Fruit fly (Drosophila melanogaster) whole organism, wandering third instar larva: ENCODE data around the gene CG43673.

ENCODE experiments used
- CG32264 ChIP-seq: fragments of 200-800 bp; sonication (Bioruptor generic); optimal IDR thresholded peaks from 2 replicates; lab custom pipeline; 2016; ENCODE audit warnings: missing biosample characterization, missing genetic modification characterization
- CG9705 ChIP-seq: fragments of 200-800 bp; sonication (Bioruptor generic); optimal IDR thresholded peaks from 2 replicates; lab custom pipeline; 2018; ENCODE audit warnings: missing biosample characterization, mild to moderate bottlenecking, missing genetic modification characterization
- CrebA ChIP-seq: fragments of 200-800 bp; sonication (Bioruptor generic); optimal IDR thresholded peaks from 2 replicates; lab custom pipeline; 2016; ENCODE audit warnings: missing biosample characterization, mild to moderate bottlenecking, missing genetic modification characterization, borderline replicate concordance
- Dfd ChIP-seq: fragments of >200 bp; optimal IDR thresholded peaks from 2 replicates; lab custom pipeline; 2017; ENCODE audit warnings: missing biosample characterization, missing genetic modification characterization
- Dif ChIP-seq: fragments of 200-275, 200-300 bp; sonication (Bioruptor generic); optimal IDR thresholded peaks from 2 replicates; lab custom pipeline; 2018; ENCODE audit warnings: missing biosample characterization, missing genetic modification characterization; ENCODE audit not compliant: partially characterized antibody
- HLH106 ChIP-seq: fragments of 200-800 bp; optimal IDR thresholded peaks from 3 replicates; lab custom pipeline; 2019; ENCODE audit warnings: missing biosample characterization, mild to moderate bottlenecking, missing genetic modification characterization, moderate library complexity
- Hnf4 ChIP-seq: fragments of 200-800 bp; sonication (Bioruptor generic); optimal IDR thresholded peaks from 2 replicates; lab custom pipeline; 2016; ENCODE audit warnings: missing biosample characterization, mild to moderate bottlenecking, missing genetic modification characterization
- Hr78 ChIP-seq: fragments of >200 bp; optimal IDR thresholded peaks from 2 replicates; lab custom pipeline; 2017; ENCODE audit warnings: missing biosample characterization, missing genetic modification characterization
- Mio ChIP-seq: sonication (Bioruptor generic); optimal IDR thresholded peaks from 2 replicates; lab custom pipeline; 2016; ENCODE audit warnings: missing biosample characterization, missing genetic modification characterization
- N ChIP-seq: fragments of >200 bp; optimal IDR thresholded peaks from 2 replicates; lab custom pipeline; 2018; ENCODE audit warnings: missing biosample characterization, missing external identifiers, missing genetic modification characterization
- OdsH ChIP-seq: fragments of 200-800 bp; sonication (Bioruptor generic); optimal IDR thresholded peaks from 2 replicates; lab custom pipeline; 2016; ENCODE audit warnings: missing biosample characterization, mild to moderate bottlenecking, missing genetic modification characterization
- Rel ChIP-seq, 2 experiments: fragments of 200-800 bp; sonication (Bioruptor generic) in 1 of 2; optimal IDR thresholded peaks; 2 replicates in 1 of 2; 3 replicates in 1 of 2; lab custom pipeline; 2016 to 2019; ENCODE audit warnings: mild to moderate bottlenecking in 2 of 2, missing biosample characterization in 2 of 2, missing genetic modification characterization in 2 of 2, moderate library complexity in 1 of 2
- Sp1 ChIP-seq: fragments of 200-800 bp; sonication (Bioruptor generic); optimal IDR thresholded peaks from 3 replicates; lab custom pipeline; 2019; ENCODE audit warnings: missing biosample characterization, mild to moderate bottlenecking, missing genetic modification characterization, moderate library complexity
- Vsx2 ChIP-seq: fragments of 200-300, 225-300 bp; sonication (Bioruptor generic); optimal IDR thresholded peaks from 2 replicates; lab custom pipeline; 2018; ENCODE audit warnings: missing biosample characterization, missing genetic modification characterization; ENCODE audit not compliant: partially characterized antibody
- br ChIP-seq: fragments of 200-800 bp; sonication (Bioruptor generic); optimal IDR thresholded peaks from 2 replicates; lab custom pipeline; 2016; ENCODE audit warnings: missing biosample characterization, missing genetic modification characterization
- brk ChIP-seq: fragments of 200-800 bp; sonication (Bioruptor generic); optimal IDR thresholded peaks from 2 replicates; lab custom pipeline; 2016; ENCODE audit warnings: missing biosample characterization, mild to moderate bottlenecking, missing genetic modification characterization
- dl ChIP-seq, 2 experiments: fragments of 175-275, 200-275 bp in 1 of 2; fragments of 200-275 bp in 1 of 2; sonication (Bioruptor generic); optimal IDR thresholded peaks; lab custom pipeline; 2018; ENCODE audit warnings: mild to moderate bottlenecking in 2 of 2, missing biosample characterization in 2 of 2, missing genetic modification characterization in 2 of 2, moderate library complexity in 2 of 2; ENCODE audit not compliant: partially characterized antibody in 2 of 2, insufficient read depth in 1 of 2
- dmrt93B ChIP-seq: fragments of 200-800 bp; sonication (Bioruptor generic); optimal IDR thresholded peaks from 2 replicates; lab custom pipeline; 2018; ENCODE audit warnings: missing biosample characterization, mild to moderate bottlenecking, missing genetic modification characterization
- ey ChIP-seq: fragments of 200-800 bp; sonication (Bioruptor generic); optimal IDR thresholded peaks from 2 replicates; lab custom pipeline; 2016; ENCODE audit warnings: missing biosample characterization, missing genetic modification characterization
- foxo ChIP-seq, 2 experiments: fragments of 200-800 bp; sonication (Bioruptor generic); optimal IDR thresholded peaks; 2 replicates in 1 of 2; 3 replicates in 1 of 2; lab custom pipeline; 2016 to 2017; ENCODE audit warnings: missing biosample characterization in 2 of 2, missing genetic modification characterization in 2 of 2
- fru ChIP-seq: fragments of 200-800 bp; sonication (Bioruptor generic); optimal IDR thresholded peaks from 3 replicates; lab custom pipeline; 2016; ENCODE audit warnings: missing biosample characterization, mild to moderate bottlenecking, missing genetic modification characterization
- h ChIP-seq: fragments of 200-800 bp; sonication (Bioruptor generic); optimal IDR thresholded peaks from 3 replicates; lab custom pipeline; 2016; ENCODE audit warnings: missing biosample characterization, mild to moderate bottlenecking, missing genetic modification characterization
- lola ChIP-seq: fragments of >200 bp; optimal IDR thresholded peaks from 2 replicates; lab custom pipeline; 2017; ENCODE audit warnings: missing biosample characterization, missing genetic modification characterization
- psq ChIP-seq: fragments of 200-800 bp; sonication (Bioruptor generic); optimal IDR thresholded peaks from 3 replicates; lab custom pipeline; 2017; ENCODE audit warnings: missing biosample characterization, mild to moderate bottlenecking, missing genetic modification characterization, moderate library complexity
- rgr ChIP-seq: fragments of 200-800 bp; sonication (Bioruptor generic); optimal IDR thresholded peaks from 3 replicates; lab custom pipeline; 2016; ENCODE audit warnings: missing biosample characterization, mild to moderate bottlenecking, missing genetic modification characterization
- sage ChIP-seq: fragments of 200-800 bp; sonication (Bioruptor generic); optimal IDR thresholded peaks from 2 replicates; lab custom pipeline; 2016; ENCODE audit warnings: missing biosample characterization, mild to moderate bottlenecking, missing genetic modification characterization
- tai ChIP-seq: sonication (Bioruptor generic); optimal IDR thresholded peaks from 2 replicates; lab custom pipeline; 2016; ENCODE audit warnings: missing biosample characterization, missing genetic modification characterization
- woc ChIP-seq: sonication (Bioruptor generic); optimal IDR thresholded peaks from 2 replicates; lab custom pipeline; 2016; ENCODE audit warnings: missing biosample characterization, mild to moderate bottlenecking, missing genetic modification characterization

CG43673 gene

DNA sequence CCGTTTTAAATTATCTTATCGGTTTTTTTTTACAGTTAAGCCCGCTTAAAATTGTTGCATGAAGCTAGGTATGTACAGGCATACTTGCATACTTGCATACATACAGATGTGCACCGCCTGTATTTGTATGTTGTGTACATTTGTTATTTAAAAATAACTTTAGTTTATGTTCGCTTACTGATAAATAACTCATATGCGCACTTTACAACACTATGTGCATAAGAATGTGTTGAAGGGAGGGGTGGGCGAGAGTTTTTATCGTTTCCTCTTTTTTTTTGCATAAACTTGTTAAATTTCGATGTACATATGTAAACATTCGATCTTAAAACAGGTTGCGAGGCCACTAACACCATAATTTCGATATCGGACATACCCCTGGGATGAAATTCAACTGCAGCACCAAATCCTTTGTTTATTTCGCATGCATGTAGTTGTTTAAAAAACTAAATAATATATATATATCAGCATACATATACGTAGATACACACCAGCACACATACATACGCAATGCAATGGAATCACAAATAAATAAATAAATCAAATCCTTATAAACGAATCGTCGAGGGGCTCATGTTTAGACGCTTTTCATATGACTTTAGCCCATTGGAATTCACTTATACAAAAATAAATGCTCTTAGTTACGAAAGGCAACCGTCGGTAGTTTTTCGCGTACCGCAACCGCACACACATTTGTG is 19.0 kb upstream of the CG43673 start:
- no peak for TF ChIP-seq Dfd (GFP tag; lab: Kevin White, UChicago)
- TF ChIP-seq CrebA (GFP tag; lab: Kevin White, UChicago) = no peak
- no peak for TF ChIP-seq CG32264 (GFP tag; lab: Kevin White, UChicago)
- TF ChIP-seq dl (GFP tag; optimal IDR thresholded peaks at IDR 0.05; lab: Kevin White, UChicago; ENCODE audit: insufficient read depth in 1 of 2, partially characterized antibody in 2 of 2) = no peak
- no peak for TF ChIP-seq foxo (GFP tag; optimal IDR thresholded peaks at IDR 0.05; lab: Kevin White, UChicago)
- TF ChIP-seq tai (GFP tag; lab: Kevin White, UChicago) = no peak
- no peak for TF ChIP-seq fru (GFP tag; lab: Kevin White, UChicago)
- no peak for TF ChIP-seq Dif (GFP tag; lab: Kevin White, UChicago)
- TF ChIP-seq HLH106 = no peak
- TF ChIP-seq br (GFP tag; lab: Kevin White, UChicago) = no peak
- TF ChIP-seq brk (GFP tag; lab: Kevin White, UChicago) = no peak
- no peak for TF ChIP-seq sage (GFP tag; lab: Kevin White, UChicago)
- no peak for TF ChIP-seq Mio (GFP tag; lab: Kevin White, UChicago)
- TF ChIP-seq ey (GFP tag; lab: Kevin White, UChicago) = no peak
- TF ChIP-seq h (GFP tag; lab: Kevin White, UChicago) = no peak
- no peak for TF ChIP-seq psq
- no peak for TF ChIP-seq lola (GFP tag; lab: Kevin White, UChicago)
- TF ChIP-seq woc (GFP tag; lab: Kevin White, UChicago) = no peak
- no peak for TF ChIP-seq OdsH (GFP tag; lab: Kevin White, UChicago)
- no peak for TF ChIP-seq dmrt93B
- TF ChIP-seq, all 38 proteins: peak for 0

- TF ChIP-seq fru (GFP tag; lab: Kevin White, UChicago) = peak; percentile 97
- TF ChIP-seq rgr = no peak
- TF ChIP-seq woc (GFP tag; lab: Kevin White, UChicago) = peak; percentile 71
- no peak for TF ChIP-seq Hnf4 (GFP tag; lab: Kevin White, UChicago)
- peak; percentile 74 for TF ChIP-seq Hr78
- peak; percentile 84 for TF ChIP-seq N (GFP tag; lab: Kevin White, UChicago)
Measured at dm6 chrX:15760447-15761297, 18.3 kb upstream of the CG43673 start, which contains the start of the genes Graf and mRpL3. Gene Graf, minus strand, starts transcription at chrX:15760733. Gene mRpL3, plus strand, starts transcription at chrX:15761248.

dm6 chrX:15761298-15761640 is 17.7 kb upstream of the CG43673 start:
- TF ChIP-seq Hr78 = no peak
- TF ChIP-seq Rel (GFP tag; optimal IDR thresholded peaks at IDR 0.05; lab: Kevin White, UChicago) = no peak
- TF ChIP-seq Rel (tag; optimal IDR thresholded peaks at IDR 0.05; lab: Kevin White, UChicago) = peak; percentile 6

DNA sequence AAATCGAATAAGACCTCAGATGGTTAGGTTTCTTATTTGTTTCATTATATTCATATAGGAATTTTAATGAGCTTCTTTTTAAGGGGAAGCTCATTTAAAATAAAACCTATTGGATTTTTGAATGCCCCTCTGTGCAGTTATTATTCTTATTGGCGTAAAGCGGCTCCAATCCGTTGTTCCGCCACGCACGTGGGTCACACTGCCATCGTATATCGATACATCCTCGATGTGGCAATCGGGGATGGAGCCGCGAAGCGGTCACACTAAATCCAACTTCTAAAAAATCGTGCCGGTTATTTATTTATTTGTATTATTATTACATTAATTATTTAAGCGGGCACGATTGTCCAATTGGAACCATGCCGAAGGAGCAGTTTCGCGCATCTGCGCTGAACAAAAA is 16.2 kb upstream of the CG43673 start, which contains the start of gene Polr3A:
Gene Polr3A, plus strand, starts transcription at position 234 of the 400 bp plus-strand sequence.
- TF ChIP-seq Sp1 (GFP tag; lab: Kevin White, UChicago) (no peak), dmrt93B (no peak), brk (GFP tag; lab: Kevin White, UChicago) (no peak), OdsH (GFP tag; lab: Kevin White, UChicago) (no peak), br (GFP tag; lab: Kevin White, UChicago) (no peak), lola (GFP tag; lab: Kevin White, UChicago) (no peak), h (GFP tag; lab: Kevin White, UChicago) (no peak), CG9705 (GFP tag; lab: Kevin White, UChicago) (no peak), dl (GFP tag; optimal IDR thresholded peaks at IDR 0.05; lab: Kevin White, UChicago; ENCODE audit: insufficient read depth in 1 of 2, partially characterized antibody in 2 of 2) (no peak), Hnf4 (GFP tag; lab: Kevin White, UChicago) (no peak), Vsx2 (GFP tag; lab: Kevin White, UChicago) (no peak), Rel (GFP tag; optimal IDR thresholded peaks at IDR 0.05; lab: Kevin White, UChicago) (no peak), Rel (tag; optimal IDR thresholded peaks at IDR 0.05; lab: Kevin White, UChicago) (no peak)
- TF ChIP-seq, all 38 proteins: peak for 0
